Fruit fly (Drosophila melanogaster) whole organism, wandering third instar larva: Measurements from ENCODE around the gene CG3842.
"Not testable (repeated sequence)": the region's sequence is repeated elsewhere in the genome, so short reads cannot be mapped to it uniquely, and the experiment has no call there.

Source experiments
- Abd-B ChIP-seq: fragments of >200 bp; optimal IDR thresholded peaks from 2 replicates; lab custom pipeline; 2017; ENCODE audit warnings: missing biosample characterization, missing genetic modification characterization
- CG32264 ChIP-seq: fragments of 200-800 bp; sonication (Bioruptor generic); optimal IDR thresholded peaks from 2 replicates; lab custom pipeline; 2016; ENCODE audit warnings: missing biosample characterization, missing genetic modification characterization
- CG9705 ChIP-seq: fragments of 200-800 bp; sonication (Bioruptor generic); optimal IDR thresholded peaks from 2 replicates; lab custom pipeline; 2018; ENCODE audit warnings: missing biosample characterization, mild to moderate bottlenecking, missing genetic modification characterization
- CrebA ChIP-seq: fragments of 200-800 bp; sonication (Bioruptor generic); optimal IDR thresholded peaks from 2 replicates; lab custom pipeline; 2016; ENCODE audit warnings: missing biosample characterization, mild to moderate bottlenecking, missing genetic modification characterization, borderline replicate concordance
- Dfd ChIP-seq: fragments of >200 bp; optimal IDR thresholded peaks from 2 replicates; lab custom pipeline; 2017; ENCODE audit warnings: missing biosample characterization, missing genetic modification characterization
- Dif ChIP-seq: fragments of 200-275, 200-300 bp; sonication (Bioruptor generic); optimal IDR thresholded peaks from 2 replicates; lab custom pipeline; 2018; ENCODE audit warnings: missing biosample characterization, missing genetic modification characterization; ENCODE audit not compliant: partially characterized antibody
- HLH106 ChIP-seq: fragments of 200-800 bp; optimal IDR thresholded peaks from 3 replicates; lab custom pipeline; 2019; ENCODE audit warnings: missing biosample characterization, mild to moderate bottlenecking, missing genetic modification characterization, moderate library complexity
- Hnf4 ChIP-seq: fragments of 200-800 bp; sonication (Bioruptor generic); optimal IDR thresholded peaks from 2 replicates; lab custom pipeline; 2016; ENCODE audit warnings: missing biosample characterization, mild to moderate bottlenecking, missing genetic modification characterization
- Mio ChIP-seq: sonication (Bioruptor generic); optimal IDR thresholded peaks from 2 replicates; lab custom pipeline; 2016; ENCODE audit warnings: missing biosample characterization, missing genetic modification characterization
- Myc ChIP-seq: fragments of >200 bp; optimal IDR thresholded peaks from 2 replicates; lab custom pipeline; 2017
- N ChIP-seq: fragments of >200 bp; optimal IDR thresholded peaks from 2 replicates; lab custom pipeline; 2018; ENCODE audit warnings: missing biosample characterization, missing external identifiers, missing genetic modification characterization
- OdsH ChIP-seq: fragments of 200-800 bp; sonication (Bioruptor generic); optimal IDR thresholded peaks from 2 replicates; lab custom pipeline; 2016; ENCODE audit warnings: missing biosample characterization, mild to moderate bottlenecking, missing genetic modification characterization
- Rel ChIP-seq, 2 experiments: fragments of 200-800 bp; sonication (Bioruptor generic) in 1 of 2; optimal IDR thresholded peaks; 2 replicates in 1 of 2; 3 replicates in 1 of 2; lab custom pipeline; 2016 to 2019; ENCODE audit warnings: mild to moderate bottlenecking in 2 of 2, missing biosample characterization in 2 of 2, missing genetic modification characterization in 2 of 2, moderate library complexity in 1 of 2
- Sp1 ChIP-seq: fragments of 200-800 bp; sonication (Bioruptor generic); optimal IDR thresholded peaks from 3 replicates; lab custom pipeline; 2019; ENCODE audit warnings: missing biosample characterization, mild to moderate bottlenecking, missing genetic modification characterization, moderate library complexity
- Vsx2 ChIP-seq: fragments of 200-300, 225-300 bp; sonication (Bioruptor generic); optimal IDR thresholded peaks from 2 replicates; lab custom pipeline; 2018; ENCODE audit warnings: missing biosample characterization, missing genetic modification characterization; ENCODE audit not compliant: partially characterized antibody
- br ChIP-seq: fragments of 200-800 bp; sonication (Bioruptor generic); optimal IDR thresholded peaks from 2 replicates; lab custom pipeline; 2016; ENCODE audit warnings: missing biosample characterization, missing genetic modification characterization
- brk ChIP-seq: fragments of 200-800 bp; sonication (Bioruptor generic); optimal IDR thresholded peaks from 2 replicates; lab custom pipeline; 2016; ENCODE audit warnings: missing biosample characterization, mild to moderate bottlenecking, missing genetic modification characterization
- dl ChIP-seq, 2 experiments: fragments of 175-275, 200-275 bp in 1 of 2; fragments of 200-275 bp in 1 of 2; sonication (Bioruptor generic); optimal IDR thresholded peaks; lab custom pipeline; 2018; ENCODE audit warnings: mild to moderate bottlenecking in 2 of 2, missing biosample characterization in 2 of 2, missing genetic modification characterization in 2 of 2, moderate library complexity in 2 of 2; ENCODE audit not compliant: partially characterized antibody in 2 of 2, insufficient read depth in 1 of 2
- dmrt93B ChIP-seq: fragments of 200-800 bp; sonication (Bioruptor generic); optimal IDR thresholded peaks from 2 replicates; lab custom pipeline; 2018; ENCODE audit warnings: missing biosample characterization, mild to moderate bottlenecking, missing genetic modification characterization
- dsf ChIP-seq: sonication (Bioruptor generic); optimal IDR thresholded peaks from 2 replicates; lab custom pipeline; 2016; ENCODE audit warnings: missing biosample characterization, missing genetic modification characterization, borderline replicate concordance
- ey ChIP-seq: fragments of 200-800 bp; sonication (Bioruptor generic); optimal IDR thresholded peaks from 2 replicates; lab custom pipeline; 2016; ENCODE audit warnings: missing biosample characterization, missing genetic modification characterization
- foxo ChIP-seq, 2 experiments: fragments of 200-800 bp; sonication (Bioruptor generic); optimal IDR thresholded peaks; 2 replicates in 1 of 2; 3 replicates in 1 of 2; lab custom pipeline; 2016 to 2017; ENCODE audit warnings: missing biosample characterization in 2 of 2, missing genetic modification characterization in 2 of 2
- fru ChIP-seq: fragments of 200-800 bp; sonication (Bioruptor generic); optimal IDR thresholded peaks from 3 replicates; lab custom pipeline; 2016; ENCODE audit warnings: missing biosample characterization, mild to moderate bottlenecking, missing genetic modification characterization
- h ChIP-seq: fragments of 200-800 bp; sonication (Bioruptor generic); optimal IDR thresholded peaks from 3 replicates; lab custom pipeline; 2016; ENCODE audit warnings: missing biosample characterization, mild to moderate bottlenecking, missing genetic modification characterization
- jim ChIP-seq: fragments of 175-275, 200-325 bp; sonication (Bioruptor generic); optimal IDR thresholded peaks from 2 replicates; lab custom pipeline; 2016; ENCODE audit warnings: missing biosample characterization, mild to moderate bottlenecking, missing genetic modification characterization
- lola ChIP-seq: fragments of >200 bp; optimal IDR thresholded peaks from 2 replicates; lab custom pipeline; 2017; ENCODE audit warnings: missing biosample characterization, missing genetic modification characterization
- pan ChIP-seq: fragments of >200 bp; optimal IDR thresholded peaks from 2 replicates; lab custom pipeline; 2017
- psq ChIP-seq: fragments of 200-800 bp; sonication (Bioruptor generic); optimal IDR thresholded peaks from 3 replicates; lab custom pipeline; 2017; ENCODE audit warnings: missing biosample characterization, mild to moderate bottlenecking, missing genetic modification characterization, moderate library complexity
- sage ChIP-seq: fragments of 200-800 bp; sonication (Bioruptor generic); optimal IDR thresholded peaks from 2 replicates; lab custom pipeline; 2016; ENCODE audit warnings: missing biosample characterization, mild to moderate bottlenecking, missing genetic modification characterization
- sv ChIP-seq: fragments of 200-800 bp; sonication (Bioruptor generic); optimal IDR thresholded peaks from 3 replicates; lab custom pipeline; 2016; ENCODE audit warnings: missing biosample characterization, missing genetic modification characterization
- usp ChIP-seq: fragments of >200 bp; optimal IDR thresholded peaks from 2 replicates; lab custom pipeline; 2017; ENCODE audit warnings: missing biosample characterization, missing genetic modification characterization
- woc ChIP-seq: sonication (Bioruptor generic); optimal IDR thresholded peaks from 2 replicates; lab custom pipeline; 2016; ENCODE audit warnings: missing biosample characterization, mild to moderate bottlenecking, missing genetic modification characterization

Gene CG3842

dm6 chrX:6375636-6376035 lies 38.1 kb downstream of the CG3842 start:
- TF ChIP-seq Sp1 (GFP tag; lab: Kevin White, UChicago) (no peak), pan (no peak), usp (GFP tag; lab: Kevin White, UChicago) (no peak), N (GFP tag; lab: Kevin White, UChicago) (no peak), foxo (GFP tag; optimal IDR thresholded peaks at IDR 0.05; lab: Kevin White, UChicago) (peak in 1 of 2 experiments; percentile 27), fru (peak; percentile 23), jim (GFP tag; lab: Kevin White, UChicago) (no peak), brk (GFP tag; lab: Kevin White, UChicago) (no peak), h (peak; percentile 7), OdsH (no peak), HLH106 (peak; percentile 13), ey (GFP tag; lab: Kevin White, UChicago) (no peak), sv (GFP tag; lab: Kevin White, UChicago) (no peak), br (GFP tag; lab: Kevin White, UChicago) (no peak), woc (GFP tag; lab: Kevin White, UChicago) (no peak), Rel (GFP tag; optimal IDR thresholded peaks at IDR 0.05; lab: Kevin White, UChicago) (no peak), Rel (tag; optimal IDR thresholded peaks at IDR 0.05; lab: Kevin White, UChicago) (no peak), CG9705 (GFP tag; lab: Kevin White, UChicago) (no peak), dsf (no peak), CrebA (GFP tag; lab: Kevin White, UChicago) (no peak), psq (no peak), Vsx2 (GFP tag; lab: Kevin White, UChicago) (no peak), Dif (GFP tag; lab: Kevin White, UChicago) (no peak), sage (GFP tag; lab: Kevin White, UChicago) (no peak), dmrt93B (GFP tag; lab: Kevin White, UChicago) (no peak)

- TF ChIP-seq CG9705 (GFP tag; lab: Kevin White, UChicago) (no peak), psq (no peak), dmrt93B (GFP tag; lab: Kevin White, UChicago) (no peak), foxo (GFP tag; optimal IDR thresholded peaks at IDR 0.05; lab: Kevin White, UChicago) (no peak), Hnf4 (GFP tag; lab: Kevin White, UChicago) (no peak), Mio (GFP tag; lab: Kevin White, UChicago) (no peak), lola (GFP tag; lab: Kevin White, UChicago) (no peak), CG32264 (GFP tag; lab: Kevin White, UChicago) (no peak), Vsx2 (GFP tag; lab: Kevin White, UChicago) (no peak), Dif (GFP tag; lab: Kevin White, UChicago) (no peak), Myc (lab: Kevin White, UChicago) (no peak), Dfd (GFP tag; lab: Kevin White, UChicago) (no peak), br (GFP tag; lab: Kevin White, UChicago) (no peak), sage (GFP tag; lab: Kevin White, UChicago) (no peak), Abd-B (GFP tag; lab: Kevin White, UChicago) (no peak), Sp1 (GFP tag; lab: Kevin White, UChicago) (no peak), pan (no peak), dl (GFP tag; optimal IDR thresholded peaks at IDR 0.05; lab: Kevin White, UChicago; ENCODE audit: insufficient read depth in 1 of 2, partially characterized antibody in 2 of 2) (no peak)
Observed at dm6 chrX:6376748-6377147, 39.2 kb downstream of the CG3842 start.

dm6 chrX:6383920-6384319 lies 46.4 kb downstream of the CG3842 start, which contains the start of gene CG33664:
Gene CG33664, plus strand, starts transcription at chrX:6384220.
- not testable (repeated sequence) for TF ChIP-seq psq; Vsx2 (GFP tag; lab: Kevin White, UChicago); foxo (GFP tag; optimal IDR thresholded peaks at IDR 0.05; lab: Kevin White, UChicago)
